Worm (Caenorhabditis elegans) whole organism, mixed stage, embryonic: ENCODE measurements around the gene Y39B6A.1.

Experiments
- M03D4.4 ChIP-seq: sonication (generic microtip); optimal IDR thresholded peaks from 2 replicates; lab custom pipeline; 2017; ENCODE audit warnings: mild to moderate bottlenecking, missing genetic modification characterization, missing compliant biosample characterization
- bed-3 ChIP-seq: fragments of 200-800 bp; sonication (Bioruptor generic); optimal IDR thresholded peaks from 3 replicates; lab custom pipeline; 2018; ENCODE audit warnings: mild to moderate bottlenecking, missing genetic modification characterization, moderate library complexity, missing compliant biosample characterization
- blmp-1 ChIP-seq: fragments of 150-350 bp; optimal IDR thresholded peaks from 2 replicates; lab custom pipeline; 2014; ENCODE audit warnings: missing biosample characterization, missing genetic modification characterization
- ceh-43 ChIP-seq: fragments of 200-800 bp; sonication (Bioruptor generic); optimal IDR thresholded peaks from 2 replicates; lab custom pipeline; 2018; ENCODE audit warnings: mild to moderate bottlenecking, missing genetic modification characterization, moderate library complexity, missing compliant biosample characterization
- ceh-83 ChIP-seq: fragments of 200-800 bp; sonication (Bioruptor generic); optimal IDR thresholded peaks from 2 replicates; lab custom pipeline; 2018; ENCODE audit warnings: mild to moderate bottlenecking, missing genetic modification characterization, missing compliant biosample characterization
- ces-1 ChIP-seq: fragments of 150-350 bp; optimal IDR thresholded peaks from 2 replicates; lab custom pipeline; 2014; ENCODE audit warnings: missing biosample characterization, missing genetic modification reagents, missing genetic modification characterization
- cnd-1 ChIP-seq: fragments of 200-800 bp; sonication (Bioruptor generic); optimal IDR thresholded peaks from 2 replicates; lab custom pipeline; 2018; ENCODE audit warnings: mild to moderate bottlenecking, missing genetic modification characterization, missing compliant biosample characterization
- drap-1 ChIP-seq: fragments of 200-800 bp; sonication (Bioruptor generic); optimal IDR thresholded peaks from 3 replicates; lab custom pipeline; 2018; ENCODE audit warnings: mild to moderate bottlenecking, missing genetic modification characterization, missing compliant biosample characterization
- elt-1 ChIP-seq: sonication (generic microtip); optimal IDR thresholded peaks from 2 replicates; lab custom pipeline; 2017; ENCODE audit warnings: missing genetic modification characterization, mild to moderate bottlenecking, missing compliant biosample characterization, antibody characterized with exemption, moderate library complexity, borderline replicate concordance; ENCODE audit not compliant: insufficient read depth
- elt-3 ChIP-seq: fragments of 150-350 bp; optimal IDR thresholded peaks from 2 replicates; lab custom pipeline; 2014; ENCODE audit warnings: missing biosample characterization, missing genetic modification characterization
- flh-1 ChIP-seq: fragments of 200-800 bp; sonication (Bioruptor generic); optimal IDR thresholded peaks from 2 replicates; lab custom pipeline; 2018; ENCODE audit warnings: mild to moderate bottlenecking, missing genetic modification characterization, moderate library complexity, missing compliant biosample characterization
- ham-2 ChIP-seq: fragments of 200-800 bp; sonication (Bioruptor generic); optimal IDR thresholded peaks from 2 replicates; lab custom pipeline; 2018; ENCODE audit warnings: mild to moderate bottlenecking, missing genetic modification characterization, missing compliant biosample characterization
- hlh-1 ChIP-seq: fragments of 150-350 bp; optimal IDR thresholded peaks from 2 replicates; lab custom pipeline; 2014; ENCODE audit warnings: missing biosample characterization, missing genetic modification reagents, missing genetic modification characterization
- lin-13 ChIP-seq: fragments of 150-350 bp; optimal IDR thresholded peaks from 2 replicates; lab custom pipeline; 2014; ENCODE audit warnings: missing biosample characterization, missing genetic modification characterization
- lin-32 ChIP-seq: fragments of 200-800 bp; sonication (Bioruptor generic); optimal IDR thresholded peaks from 2 replicates; lab custom pipeline; 2018; ENCODE audit warnings: mild to moderate bottlenecking, missing genetic modification characterization, missing compliant biosample characterization
- lsy-2 ChIP-seq: fragments of 150-350 bp; optimal IDR thresholded peaks from 2 replicates; lab custom pipeline; 2014; ENCODE audit warnings: missing biosample characterization, missing genetic modification characterization
- mab-5 ChIP-seq: fragments of 150-350 bp; optimal IDR thresholded peaks from 2 replicates; lab custom pipeline; 2014; ENCODE audit warnings: missing biosample characterization, missing genetic modification characterization
- mep-1 ChIP-seq: fragments of 150-350 bp; optimal IDR thresholded peaks from 2 replicates; lab custom pipeline; 2017; ENCODE audit warnings: missing biosample characterization, missing genetic modification reagents, missing genetic modification characterization, inconsistent platforms
- mls-2 ChIP-seq: sonication (generic microtip); optimal IDR thresholded peaks from 2 replicates; lab custom pipeline; 2016; ENCODE audit warnings: mild to moderate bottlenecking, missing genetic modification characterization, moderate library complexity, missing compliant biosample characterization
- nhr-12 ChIP-seq: fragments of 150-350 bp; optimal IDR thresholded peaks from 2 replicates; lab custom pipeline; 2014; ENCODE audit warnings: missing biosample characterization, missing genetic modification characterization
- nhr-237 ChIP-seq: fragments of 150-350 bp; optimal IDR thresholded peaks from 2 replicates; lab custom pipeline; 2014; ENCODE audit warnings: missing biosample characterization, missing genetic modification characterization
- nhr-28 ChIP-seq: fragments of 150-350 bp; optimal IDR thresholded peaks from 2 replicates; lab custom pipeline; 2014; ENCODE audit warnings: missing biosample characterization, missing genetic modification characterization
- nhr-76 ChIP-seq: sonication (generic microtip); optimal IDR thresholded peaks from 2 replicates; lab custom pipeline; 2017; ENCODE audit warnings: missing biosample characterization, missing genetic modification characterization
- pha-4 ChIP-seq: fragments of 150-350 bp; optimal IDR thresholded peaks from 2 replicates; lab custom pipeline; 2018; ENCODE audit warnings: missing biosample characterization, missing genetic modification reagents, missing genetic modification characterization
- sem-2 ChIP-seq: fragments of 200-800 bp; sonication (Bioruptor generic); optimal IDR thresholded peaks from 2 replicates; lab custom pipeline; 2018; ENCODE audit warnings: mild to moderate bottlenecking, missing genetic modification characterization, missing compliant biosample characterization
- snpc-4 ChIP-seq: fragments of 150-350 bp; optimal IDR thresholded peaks from 2 replicates; lab custom pipeline; 2014; ENCODE audit warnings: missing biosample characterization, missing genetic modification characterization
- sptf-1 ChIP-seq: sonication (generic microtip); optimal IDR thresholded peaks from 2 replicates; lab custom pipeline; 2017; ENCODE audit warnings: mild to moderate bottlenecking, missing genetic modification characterization, moderate library complexity, missing compliant biosample characterization
- tbx-8 ChIP-seq: fragments of 200-800 bp; sonication (Bioruptor generic); optimal IDR thresholded peaks from 2 replicates; lab custom pipeline; 2018; ENCODE audit warnings: mild to moderate bottlenecking, missing genetic modification characterization, moderate library complexity, missing compliant biosample characterization
- unc-120 ChIP-seq: sonication (generic microtip); optimal IDR thresholded peaks from 2 replicates; lab custom pipeline; 2017; ENCODE audit warnings: missing genetic modification characterization, missing compliant biosample characterization; ENCODE audit not compliant: poor library complexity, severe bottlenecking
- unc-39 ChIP-seq: fragments of 150-350 bp; optimal IDR thresholded peaks from 2 replicates; lab custom pipeline; 2014; ENCODE audit warnings: missing biosample characterization, missing genetic modification characterization
- unc-62 ChIP-seq: fragments of 150-350 bp; optimal IDR thresholded peaks from 2 replicates; lab custom pipeline; 2014; ENCODE audit warnings: missing biosample characterization, missing genetic modification reagents, missing genetic modification characterization
- zip-8 ChIP-seq: fragments of 150-350 bp; optimal IDR thresholded peaks from 2 replicates; lab custom pipeline; 2014; ENCODE audit warnings: missing biosample characterization, missing genetic modification characterization

Y39B6A.1 gene

ce11 chrV:19212354-19212753 lies 8.9 kb upstream of the Y39B6A.1 start:
- TF ChIP-seq mls-2 (no peak), nhr-76 (tag; lab: Kevin White, UChicago) (no peak), M03D4.4 (no peak), ces-1 (GFP tag; lab: Kevin White, UChicago) (no peak), elt-3 (tag; lab: Kevin White, UChicago) (no peak), unc-62 (GFP tag; lab: Kevin White, UChicago) (no peak), snpc-4 (tag; lab: Kevin White, UChicago) (no peak), ceh-83 (GFP tag; lab: Kevin White, UChicago) (no peak), ham-2 (GFP tag; lab: Kevin White, UChicago) (no peak), drap-1 (no peak), mep-1 (tag; lab: Kevin White, UChicago) (no peak), cnd-1 (tag; lab: Kevin White, UChicago) (no peak), lin-13 (tag; lab: Kevin White, UChicago) (no peak), lin-32 (no peak), elt-1 (tag; lab: Kevin White, UChicago) (no peak), nhr-12 (tag; lab: Kevin White, UChicago) (no peak), ceh-43 (GFP tag; lab: Kevin White, UChicago) (no peak)

- TF ChIP-seq blmp-1 (tag; lab: Kevin White, UChicago), result no peak
- no peak for TF ChIP-seq nhr-28
- no peak for TF ChIP-seq elt-1 (tag; lab: Kevin White, UChicago)
- no peak for TF ChIP-seq drap-1
- TF ChIP-seq snpc-4 (tag; lab: Kevin White, UChicago), result no peak
- no peak for TF ChIP-seq unc-120
- no peak for TF ChIP-seq nhr-237 (tag; lab: Kevin White, UChicago)
- TF ChIP-seq sptf-1 (tag; lab: Kevin White, UChicago), result no peak
- TF ChIP-seq lin-13 (tag; lab: Kevin White, UChicago), result no peak
- TF ChIP-seq ceh-43 (GFP tag; lab: Kevin White, UChicago), result no peak
- TF ChIP-seq flh-1, result no peak
- no peak for TF ChIP-seq ces-1 (GFP tag; lab: Kevin White, UChicago)
- TF ChIP-seq ham-2 (GFP tag; lab: Kevin White, UChicago), result no peak
- no peak for TF ChIP-seq lsy-2 (tag; lab: Kevin White, UChicago)
- TF ChIP-seq cnd-1 (tag; lab: Kevin White, UChicago), result no peak
- no peak for TF ChIP-seq unc-62 (GFP tag; lab: Kevin White, UChicago)
Measured at ce11 chrV:19211795-19212194, 8.4 kb upstream of the Y39B6A.1 start, which contains the start of gene nhr-79. Gene nhr-79, minus strand, starts transcription at chrV:19211895.

DNA sequence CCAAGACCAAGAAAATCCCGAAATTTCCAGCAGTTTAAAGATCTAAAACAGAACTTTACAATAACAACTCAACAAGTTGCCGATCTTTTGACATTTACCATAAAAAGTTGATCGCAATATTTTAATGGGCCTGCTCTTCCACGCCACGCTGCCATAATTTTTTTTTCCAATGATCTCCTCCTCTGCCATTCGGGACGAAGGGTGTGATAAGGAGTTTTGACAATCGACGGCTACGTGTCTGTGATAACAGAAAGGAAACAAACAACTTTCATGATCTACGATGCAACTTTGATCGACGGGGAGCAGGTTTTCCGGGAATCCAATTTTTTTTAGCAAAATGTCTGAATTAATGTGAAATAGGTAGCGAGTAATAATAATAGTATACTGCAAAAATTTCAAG lies 3.5 kb upstream of the Y39B6A.1 start:
- TF ChIP-seq bed-3 (GFP tag; lab: Kevin White, UChicago), result no peak

- TF ChIP-seq mab-5 (tag; lab: Kevin White, UChicago) (no peak), ham-2 (GFP tag; lab: Kevin White, UChicago) (no peak), cnd-1 (tag; lab: Kevin White, UChicago) (no peak), nhr-76 (tag; lab: Kevin White, UChicago) (no peak), lin-13 (tag; lab: Kevin White, UChicago) (no peak), elt-3 (tag; lab: Kevin White, UChicago) (no peak), sem-2 (GFP tag; lab: Kevin White, UChicago) (no peak), hlh-1 (tag; lab: Kevin White, UChicago) (no peak), unc-39 (no peak), pha-4 (tag; lab: Kevin White, UChicago) (no peak), ces-1 (GFP tag; lab: Kevin White, UChicago) (no peak), zip-8 (no peak), unc-120 (no peak), drap-1 (no peak), sptf-1 (tag; lab: Kevin White, UChicago) (no peak), nhr-28 (no peak)
Measured at ce11 chrV:19205450-19205849, 2.0 kb upstream of the Y39B6A.1 start.

DNA sequence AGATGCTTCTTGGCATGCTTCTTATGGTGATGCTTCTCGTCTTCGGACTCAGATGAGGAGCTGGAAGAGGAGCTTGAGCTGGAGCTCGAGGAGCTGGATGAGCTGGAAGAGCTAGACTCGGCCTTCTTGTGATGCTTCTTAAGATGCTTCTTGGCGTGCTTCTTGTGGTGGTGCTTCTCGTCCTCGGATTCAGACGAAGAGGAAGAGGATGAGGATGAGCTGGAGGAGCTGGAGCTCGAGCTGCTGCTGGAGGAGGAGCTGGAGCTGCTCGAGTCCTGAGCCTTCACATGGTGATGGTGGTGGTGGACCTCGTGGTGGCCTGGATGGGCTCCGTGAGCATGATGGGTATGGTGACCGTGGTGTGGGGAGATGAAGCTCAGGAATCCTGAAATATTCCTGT lies 607 bp downstream of the Y39B6A.1 start:
- TF ChIP-seq drap-1 (no peak), pha-4 (tag; lab: Kevin White, UChicago) (no peak), ham-2 (GFP tag; lab: Kevin White, UChicago) (no peak), hlh-1 (tag; lab: Kevin White, UChicago) (no peak), tbx-8 (GFP tag; lab: Kevin White, UChicago) (no peak), lin-32 (no peak), ces-1 (GFP tag; lab: Kevin White, UChicago) (no peak), cnd-1 (tag; lab: Kevin White, UChicago) (no peak), elt-1 (tag; lab: Kevin White, UChicago) (no peak), unc-62 (GFP tag; lab: Kevin White, UChicago) (no peak), lin-13 (tag; lab: Kevin White, UChicago) (no peak), elt-3 (tag; lab: Kevin White, UChicago) (no peak), mab-5 (tag; lab: Kevin White, UChicago) (no peak)
